Fruit fly (Drosophila melanogaster): ENCODE measurements around the gene CG8492.

DNA sequence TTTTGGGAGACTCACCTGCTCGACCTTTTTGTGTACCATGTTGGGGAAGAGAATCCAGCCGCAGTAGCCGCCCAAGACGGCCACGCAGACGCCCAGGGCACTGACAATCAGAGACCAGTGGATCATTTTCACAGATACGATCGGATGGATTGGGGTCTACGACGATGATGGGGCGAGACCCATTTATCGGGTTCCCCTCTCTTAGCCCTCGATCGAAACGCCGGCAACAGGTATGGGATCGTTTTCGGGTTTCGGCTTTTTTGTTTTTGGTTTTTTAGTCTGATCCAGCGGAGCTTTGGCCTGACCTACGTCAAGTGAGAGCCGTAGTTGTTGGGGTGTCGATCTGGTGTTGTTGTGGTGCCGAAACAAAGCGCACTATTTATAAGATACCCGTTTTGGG lies 10.0 kb upstream of the CG8492 start:
- TF ChIP-seq Xrp1 (GFP tag; IDR thresholded peaks at IDR 0.05) (no peak), CG1602 (GFP tag; optimal IDR thresholded peaks at IDR 0.05) (no peak), CG4404 (GFP tag; IDR thresholded peaks at IDR 0.05) (no peak), gsb (GFP tag; IDR thresholded peaks at IDR 0.05) (no peak), peb (GFP tag; IDR thresholded peaks at IDR 0.05) (no peak), chm (GFP tag; IDR thresholded peaks at IDR 0.05) (no peak), Dll (GFP tag; IDR thresholded peaks at IDR 0.05; ENCODE audit: partially characterized antibody) (no peak), oc (tag; optimal IDR thresholded peaks at IDR 0.05) (peak; percentile 76), gcm (GFP tag; optimal IDR thresholded peaks at IDR 0.05) (no peak), psq (GFP tag; optimal IDR thresholded peaks at IDR 0.05) (no peak)

Measured in whole organism, embryonic.